Fruit fly (Drosophila melanogaster): ENCODE data around the gene Tmem43.

The Tmem43 gene

dm6 chr3L:7958083-7958482, 43.2 kb upstream of the Tmem43 start (continued):
- no peak for TF ChIP-seq CG1832 (GFP tag; optimal IDR thresholded peaks at IDR 0.05)
- TF ChIP-seq Stat92E (GFP tag; optimal IDR thresholded peaks at IDR 0.05): no peak
- TF ChIP-seq CG1647 (GFP tag; optimal IDR thresholded peaks at IDR 0.05): no peak
- TF ChIP-seq Poxn (GFP tag; IDR thresholded peaks at IDR 0.05): no peak
- peak; percentile 28 for TF ChIP-seq CG7839 (tag; optimal IDR thresholded peaks at IDR 0.05)
- no peak for TF ChIP-seq Camta (GFP tag; optimal IDR thresholded peaks at IDR 0.05)
- TF ChIP-seq NFAT (GFP tag; IDR thresholded peaks at IDR 0.05): no peak
- no peak for TF ChIP-seq odd (GFP tag; optimal IDR thresholded peaks at IDR 0.05)
- TF ChIP-seq TFAM (GFP tag; optimal IDR thresholded peaks at IDR 0.05): no peak
- TF ChIP-seq CG6791 (GFP tag; IDR thresholded peaks at IDR 0.05; ENCODE audit: partially characterized antibody): no peak
- peak; percentile 4 for TF ChIP-seq CG14710 (tag; optimal IDR thresholded peaks at IDR 0.05)
- no peak for TF ChIP-seq CG32532 (GFP tag; IDR thresholded peaks at IDR 0.05)
- no peak for TF ChIP-seq pnt (GFP tag; optimal IDR thresholded peaks at IDR 0.05)
- TF ChIP-seq bab2 (GFP tag; optimal IDR thresholded peaks at IDR 0.05): no peak
- no peak for TF ChIP-seq Mad (GFP tag; optimal IDR thresholded peaks at IDR 0.05)
- no peak for TF ChIP-seq CG1602 (GFP tag; optimal IDR thresholded peaks at IDR 0.05)
- no peak for TF ChIP-seq peb (GFP tag; IDR thresholded peaks at IDR 0.05)
- TF ChIP-seq gcm2 (GFP tag; optimal IDR thresholded peaks at IDR 0.05): no peak
- no peak for TF ChIP-seq CG3838 (GFP tag; optimal IDR thresholded peaks at IDR 0.05)
- no peak for TF ChIP-seq Atf3 (GFP tag; optimal IDR thresholded peaks at IDR 0.05)
- TF ChIP-seq maf-S (GFP tag; optimal IDR thresholded peaks at IDR 0.05): no peak
- TF ChIP-seq CG11247 (GFP tag; IDR thresholded peaks at IDR 0.05): no peak
- TF ChIP-seq dimm (GFP tag; IDR thresholded peaks at IDR 0.05): no peak
- peak; percentile 78 for TF ChIP-seq sens (GFP tag)
- no peak for TF ChIP-seq ap (GFP tag; IDR thresholded peaks at IDR 0.05)
- peak; percentile 39; the same call in 1 of the 2 replicates for TF ChIP-seq CG6689 (GFP tag; IDR thresholded peaks at IDR 0.05)
- no peak for TF ChIP-seq knrl (GFP tag; IDR thresholded peaks at IDR 0.05; ENCODE audit: partially characterized antibody)
- peak; percentile 30 for TF ChIP-seq CG30403 (GFP tag; optimal IDR thresholded peaks at IDR 0.05)
- TF ChIP-seq HLH3B (GFP tag; IDR thresholded peaks at IDR 0.05): no peak
- TF ChIP-seq Ada2b (GFP tag; IDR thresholded peaks at IDR 0.05): 0 out of 2 replicates have a peak, but pooled peaks have one; percentile 28
- TF ChIP-seq CG3407 (GFP tag; optimal IDR thresholded peaks at IDR 0.05): no peak
- TF ChIP-seq Abd-B (GFP tag; optimal IDR thresholded peaks at IDR 0.05): no peak
- TF ChIP-seq CG8924 (tag; optimal IDR thresholded peaks at IDR 0.05): peak; percentile 19
- TF ChIP-seq Antp (GFP tag; optimal IDR thresholded peaks at IDR 0.05): no peak
- no peak for TF ChIP-seq Six4 (GFP tag; optimal IDR thresholded peaks at IDR 0.05)
- peak; percentile 8 for TF ChIP-seq CG13424 (tag; optimal IDR thresholded peaks at IDR 0.05)
- no peak for TF ChIP-seq oc (tag; optimal IDR thresholded peaks at IDR 0.05)
- peak; percentile 20 for TF ChIP-seq grau (tag; optimal IDR thresholded peaks at IDR 0.05)
- no peak for TF ChIP-seq CG2116 (GFP tag; optimal IDR thresholded peaks at IDR 0.05)
- no peak for TF ChIP-seq lilli (GFP tag; optimal IDR thresholded peaks at IDR 0.05)
- TF ChIP-seq corto (GFP tag; optimal IDR thresholded peaks at IDR 0.05): no peak
- no peak for TF ChIP-seq BEAF-32 (GFP tag; optimal IDR thresholded peaks at IDR 0.05)
- TF ChIP-seq CoRest (tag; optimal IDR thresholded peaks at IDR 0.05): no peak
- TF ChIP-seq CG18619 (GFP tag; optimal IDR thresholded peaks at IDR 0.05): no peak
- no peak for TF ChIP-seq lov (optimal IDR thresholded peaks at IDR 0.05)
- no peak for TF ChIP-seq lov (GFP tag; IDR thresholded peaks at IDR 0.05)
- TF ChIP-seq CG4424 (GFP tag; optimal IDR thresholded peaks at IDR 0.05): no peak
- no peak for TF ChIP-seq br (optimal IDR thresholded peaks at IDR 0.05)
- TF ChIP-seq CG11456 (GFP tag; IDR thresholded peaks at IDR 0.05): no peak
- TF ChIP-seq CG8944 (GFP tag; optimal IDR thresholded peaks at IDR 0.05): no peak
- 0 out of 2 replicates have a peak, but pooled peaks have one; percentile 17 for TF ChIP-seq ranshi (GFP tag; IDR thresholded peaks at IDR 0.05)
- peak; percentile 45 for TF ChIP-seq CG10979 (tag; optimal IDR thresholded peaks at IDR 0.05)
- TF ChIP-seq CG15479 (GFP tag; optimal IDR thresholded peaks at IDR 0.05): no peak
